Worm (Caenorhabditis elegans): ENCODE data around the gene mab-9.

DNA sequence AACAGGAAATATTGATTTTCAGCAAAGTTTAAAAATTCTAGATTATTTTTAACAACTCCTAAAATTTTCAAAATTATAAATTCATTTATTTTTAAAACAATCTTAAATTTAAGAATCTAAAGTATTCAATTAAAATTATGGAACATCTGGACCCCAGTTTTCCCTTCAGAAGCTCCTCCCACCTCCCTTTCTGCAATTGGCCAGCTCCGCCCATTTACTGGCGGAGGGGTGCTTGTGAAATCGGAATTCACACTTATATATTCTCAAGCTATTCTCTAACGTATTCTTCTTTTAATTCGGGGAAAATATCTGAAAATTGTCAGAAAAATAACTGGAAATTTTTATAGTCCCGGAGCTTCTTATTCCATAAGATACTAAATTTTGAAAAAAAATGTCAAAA lies at the start of gene mab-9:
- TF ChIP-seq pqm-1 (tag; optimal IDR thresholded peaks at IDR 0.05) (no peak), ets-4 (tag; optimal IDR thresholded peaks at IDR 0.05) (no peak), fkh-10 (GFP tag; optimal IDR thresholded peaks at IDR 0.05) (no peak), pat-9 (tag; optimal IDR thresholded peaks at IDR 0.05) (no peak), pag-3 (tag; optimal IDR thresholded peaks at IDR 0.05; ENCODE audit: borderline replicate concordance) (no peak), pha-4 (tag; optimal IDR thresholded peaks at IDR 0.05) (no peak), lim-6 (tag; optimal IDR thresholded peaks at IDR 0.05) (no peak), unc-86 (tag; optimal IDR thresholded peaks at IDR 0.05) (no peak), ceh-31 (tag; optimal IDR thresholded peaks at IDR 0.05) (no peak), syd-9 (tag; optimal IDR thresholded peaks at IDR 0.05) (no peak)

Data from whole organism, late embryonic.